Fruit fly (Drosophila melanogaster) whole organism: ENCODE results near the gene RpL13A.

Experiments
- CG8478 ChIP-seq: fragments of >200 bp; optimal IDR thresholded peaks from 2 replicates; lab custom pipeline; 2018; ENCODE audit warnings: inconsistent platforms
- Dll ChIP-seq: fragments of >200 bp; optimal IDR thresholded peaks from 2 replicates; lab custom pipeline; 2017
- pan ChIP-seq: fragments of >200 bp; optimal IDR thresholded peaks from 2 replicates; lab custom pipeline; 2017
- usp ChIP-seq: fragments of >200 bp; optimal IDR thresholded peaks from 2 replicates; lab custom pipeline; 2017; ENCODE audit warnings: missing biosample characterization, missing genetic modification characterization, mixed read lengths

- TF ChIP-seq CG8478 (lab: Kevin White, UChicago), result no peak
- TF ChIP-seq pan (lab: Kevin White, UChicago), result no peak
- TF ChIP-seq usp (GFP tag; lab: Kevin White, UChicago), result no peak
- no peak for TF ChIP-seq Dll (lab: Kevin White, UChicago)
Measured at dm6 chr3R:5647705-5648568, 23.7 kb downstream of the RpL13A start.
